Worm (Caenorhabditis elegans) whole organism, L4/young adult: ENCODE results near the gene srj-11.

Experiments used
- dao-5 ChIP-seq: sonication (generic microtip); optimal IDR thresholded peaks from 2 replicates; lab custom pipeline; 2016; ENCODE audit warnings: missing genotype, missing genetic modification characterization, moderate library complexity, missing compliant biosample characterization
- him-1 ChIP-seq: sonication (generic microtip); optimal IDR thresholded peaks from 2 replicates; lab custom pipeline; 2016; ENCODE audit warnings: missing genotype, missing genetic modification reagents, missing genetic modification characterization, missing compliant biosample characterization

DNA sequence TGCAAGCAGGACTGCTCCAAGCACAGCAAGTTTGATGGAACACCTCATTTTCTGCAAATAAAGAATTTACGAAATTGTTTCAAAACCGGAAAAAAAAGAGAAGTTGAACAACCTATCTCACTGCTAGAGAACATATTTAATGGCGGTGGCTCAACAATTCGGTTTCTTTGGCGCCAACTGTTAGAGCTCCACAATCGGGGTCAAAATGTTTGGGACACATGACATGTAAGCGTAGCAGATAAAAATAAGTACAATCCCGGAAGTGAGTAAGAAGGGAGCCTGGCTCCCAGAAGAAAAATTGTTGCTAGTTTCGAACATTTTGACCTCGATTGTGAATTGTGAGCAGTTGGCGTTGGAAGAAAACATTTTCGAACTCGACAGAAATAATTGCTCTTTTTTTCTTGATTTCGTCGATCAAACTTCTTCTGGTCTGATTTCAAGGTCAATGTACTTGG, 18.0 kb downstream of the srj-11 start, which contains the start of gene T28A11.16:
- TF ChIP-seq him-1 (tag; lab: Kevin White, UChicago) (no peak), dao-5 (tag; lab: Kevin White, UChicago) (no peak)
